Fruit fly (Drosophila melanogaster) Kc167 (cell line): ENCODE results near the gene Zip88E.

Experiments
- Myc ChIP-seq: fragments of >200 bp; optimal IDR thresholded peaks from 2 replicates; lab custom pipeline; 2017; ENCODE audit warnings: missing external identifiers
- Sin3A ChIP-seq: fragments of >200 bp; optimal IDR thresholded peaks from 2 replicates; lab custom pipeline; 2018; ENCODE audit warnings: missing external identifiers
- h ChIP-seq: fragments of >200 bp; optimal IDR thresholded peaks from 3 replicates; lab custom pipeline; 2018; ENCODE audit warnings: missing external identifiers

DNA sequence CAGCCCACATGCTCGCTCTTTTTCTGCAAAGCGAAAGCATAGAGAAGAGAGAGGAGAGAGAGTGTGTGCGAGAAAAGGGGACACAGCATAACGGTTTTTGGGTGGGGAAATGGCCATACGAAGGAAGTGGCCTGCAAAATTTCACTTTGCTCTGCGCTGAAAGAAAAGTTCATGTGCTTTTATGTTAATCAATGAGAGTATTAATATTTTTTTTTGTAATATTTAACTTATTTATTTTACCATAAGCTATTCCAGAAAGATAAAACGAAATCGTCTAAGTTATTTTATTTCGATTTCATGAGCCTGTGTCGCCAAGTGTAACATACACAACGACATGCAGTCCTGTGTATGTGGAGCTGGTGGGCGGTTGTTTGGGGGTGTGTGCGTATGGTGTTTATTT lies 18.0 kb upstream of the Zip88E start:
- TF ChIP-seq Myc (lab: Kevin White, UChicago) (no peak), h (lab: Kevin White, UChicago) (no peak), Sin3A (no peak)
